Worm (Caenorhabditis elegans): ENCODE data around the gene C50E3.11.

ce11 chrV:7580378-7580777, 22.9 kb downstream of the C50E3.11 start, which contains the start of gene ets-6:
- no peak for TF ChIP-seq dve-1 (tag; optimal IDR thresholded peaks at IDR 0.05)
- TF ChIP-seq ceh-9 (tag; optimal IDR thresholded peaks at IDR 0.05), result no peak
- TF ChIP-seq ttx-3 (tag; optimal IDR thresholded peaks at IDR 0.05), result no peak
- TF ChIP-seq hlh-8 (tag; optimal IDR thresholded peaks at IDR 0.05), result no peak
- TF ChIP-seq pqm-1 (tag; optimal IDR thresholded peaks at IDR 0.05), result no peak
- TF ChIP-seq eyg-1 (tag; optimal IDR thresholded peaks at IDR 0.05), result no peak
- peak; percentile 85 for TF ChIP-seq ceh-48 (tag; optimal IDR thresholded peaks at IDR 0.05)
- no peak for TF ChIP-seq che-1 (tag; optimal IDR thresholded peaks at IDR 0.05)
